Worm (Caenorhabditis elegans): ENCODE measurements around the gene str-181.

Gene str-181

DNA sequence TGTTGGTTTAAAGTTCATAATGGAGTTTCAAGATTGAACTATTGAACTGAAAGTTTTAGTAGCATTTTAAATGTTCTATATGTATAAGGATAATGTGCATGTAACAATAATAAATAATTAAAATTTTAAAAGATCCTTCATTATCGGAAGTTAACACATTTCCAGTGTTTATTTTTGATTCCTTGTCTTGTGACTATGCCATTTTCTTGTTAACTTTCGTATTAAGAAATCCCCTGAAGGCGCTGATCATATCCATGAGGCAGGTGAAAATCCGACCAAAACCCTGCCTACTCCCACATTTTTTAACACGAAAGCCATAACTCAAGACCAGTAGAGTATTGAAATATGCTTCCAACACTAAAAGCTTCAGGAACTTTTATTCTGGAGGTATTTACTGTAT lies 1.2 kb upstream of the str-181 start, which contains the start of gene R11D1.7:
Gene R11D1.7 (plus strand): TSS at position 301 of the 400 bp plus-strand sequence.
- TF ChIP-seq ref-2 (tag; optimal IDR thresholded peaks at IDR 0.05) (no peak), K02D7.2 (tag; optimal IDR thresholded peaks at IDR 0.05) (no peak), ceh-34 (tag; optimal IDR thresholded peaks at IDR 0.05) (no peak), che-1 (tag; optimal IDR thresholded peaks at IDR 0.05) (no peak), sox-4 (tag; optimal IDR thresholded peaks at IDR 0.05) (no peak), hlh-6 (tag; optimal IDR thresholded peaks at IDR 0.05) (no peak), fkh-10 (GFP tag; optimal IDR thresholded peaks at IDR 0.05) (no peak), hlh-8 (tag; optimal IDR thresholded peaks at IDR 0.05) (no peak), ceh-31 (tag; optimal IDR thresholded peaks at IDR 0.05) (no peak), K09A11.1 (tag; optimal IDR thresholded peaks at IDR 0.05; ENCODE audit: insufficient read depth) (no peak), nhr-11 (tag; optimal IDR thresholded peaks at IDR 0.05) (no peak), syd-9 (tag; optimal IDR thresholded peaks at IDR 0.05) (no peak), ceh-19 (GFP tag; optimal IDR thresholded peaks at IDR 0.05) (no peak), unc-55 (GFP tag; optimal IDR thresholded peaks at IDR 0.05) (no peak), lin-11 (tag; optimal IDR thresholded peaks at IDR 0.05) (no peak), pat-9 (tag; optimal IDR thresholded peaks at IDR 0.05) (no peak), ceh-2 (tag; optimal IDR thresholded peaks at IDR 0.05) (no peak), hlh-30 (tag; optimal IDR thresholded peaks at IDR 0.05; ENCODE audit: insufficient read depth) (no peak), dve-1 (tag; optimal IDR thresholded peaks at IDR 0.05) (no peak)

- no peak for TF ChIP-seq unc-55 (GFP tag; optimal IDR thresholded peaks at IDR 0.05)
- TF ChIP-seq ceh-14 (tag; optimal IDR thresholded peaks at IDR 0.05), result no peak
- TF ChIP-seq ahr-1 (tag; optimal IDR thresholded peaks at IDR 0.05), result no peak
Observed at ce11 chrV:12716447-12716846, 2.1 kb downstream of the str-181 start, which contains the start of gene str-178. TSS of gene str-178 (minus strand) at chrV:12716547.

- TF ChIP-seq hlh-6 (tag; optimal IDR thresholded peaks at IDR 0.05) (no peak), lin-11 (tag; optimal IDR thresholded peaks at IDR 0.05) (no peak)
Observed at ce11 chrV:12714120-12714519, 4.4 kb downstream of the str-181 start, which contains the start of gene R11D1.4. TSS of gene R11D1.4 (minus strand) at chrV:12714220.

ce11 chrV:12711999-12712398 lies 6.5 kb downstream of the str-181 start, which contains the start of gene R11D1.3:
TSS of gene R11D1.3 (minus strand) at chrV:12712099.
- TF ChIP-seq fax-1 (tag; optimal IDR thresholded peaks at IDR 0.05) (no peak), dve-1 (tag; optimal IDR thresholded peaks at IDR 0.05) (no peak), F13H6.1 (tag; optimal IDR thresholded peaks at IDR 0.05) (no peak), ama-1 (optimal IDR thresholded peaks at IDR 0.05) (no peak), ref-2 (tag; optimal IDR thresholded peaks at IDR 0.05) (no peak), ahr-1 (tag; optimal IDR thresholded peaks at IDR 0.05) (no peak), unc-3 (GFP tag; conservative IDR thresholded peaks at IDR 0.05) (no peak), unc-3 (tag; optimal IDR thresholded peaks at IDR 0.05) (no peak), lin-11 (tag; optimal IDR thresholded peaks at IDR 0.05) (no peak), gmeb-2 (tag; optimal IDR thresholded peaks at IDR 0.05) (no peak), pha-4 (tag; optimal IDR thresholded peaks at IDR 0.05) (no peak), lim-6 (tag; optimal IDR thresholded peaks at IDR 0.05) (no peak), K02D7.2 (tag; optimal IDR thresholded peaks at IDR 0.05) (no peak), tbx-7 (tag; optimal IDR thresholded peaks at IDR 0.05) (no peak), ceh-9 (tag; optimal IDR thresholded peaks at IDR 0.05) (no peak), pha-2 (tag; optimal IDR thresholded peaks at IDR 0.05) (no peak), ceh-19 (GFP tag; optimal IDR thresholded peaks at IDR 0.05) (no peak), ceh-22 (tag; optimal IDR thresholded peaks at IDR 0.05) (no peak), pax-1 (tag; optimal IDR thresholded peaks at IDR 0.05) (no peak), ceh-45 (GFP tag; IDR thresholded peaks at IDR 0.05) (no peak), pros-1 (tag; optimal IDR thresholded peaks at IDR 0.05) (no peak)

DNA sequence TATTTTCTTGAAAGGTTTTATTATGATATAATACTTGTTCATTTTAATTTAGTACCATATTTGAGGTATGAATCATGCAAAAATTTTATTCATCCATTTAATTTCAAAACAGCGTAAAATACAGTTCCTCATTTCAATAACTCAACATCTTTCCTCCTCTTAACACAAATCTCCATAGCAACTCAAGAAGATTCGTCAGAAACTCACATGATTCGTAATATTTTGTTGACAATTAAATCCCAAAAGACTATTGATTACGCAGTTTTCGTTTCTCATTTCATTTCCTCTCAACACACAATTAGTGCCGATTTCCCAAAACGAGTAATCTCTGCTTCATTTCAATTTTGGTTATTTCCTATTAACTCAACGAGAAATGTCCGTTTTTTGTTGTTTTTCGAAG lies 10.2 kb downstream of the str-181 start, which contains the start of gene R11D1.2:
Gene R11D1.2 (plus strand): TSS at position 301 of the 400 bp plus-strand sequence.
- TF ChIP-seq ceh-9 (tag; optimal IDR thresholded peaks at IDR 0.05) (no peak), K09A11.1 (tag; optimal IDR thresholded peaks at IDR 0.05; ENCODE audit: insufficient read depth) (no peak), ceh-6 (GFP tag; optimal IDR thresholded peaks at IDR 0.05) (no peak)
